Worm (Caenorhabditis elegans) whole organism, L1 larva: ENCODE data around the gene C08B6.3.

Experiments used
- C16A3.4 ChIP-seq: fragments of 150-350 bp; optimal IDR thresholded peaks from 2 replicates; lab custom pipeline; 2014; ENCODE audit warnings: missing biosample characterization, missing genetic modification characterization
- F16B12.6 ChIP-seq: fragments of 150-350 bp; optimal IDR thresholded peaks from 2 replicates; lab custom pipeline; 2014; ENCODE audit warnings: missing biosample characterization, missing genetic modification characterization
- aha-1 ChIP-seq: fragments of 150-350 bp; optimal IDR thresholded peaks from 2 replicates; lab custom pipeline; 2014; ENCODE audit warnings: missing biosample characterization, missing genetic modification characterization
- alr-1 ChIP-seq: fragments of 200-800 bp; sonication (Bioruptor generic); optimal IDR thresholded peaks from 2 replicates; lab custom pipeline; 2018; ENCODE audit warnings: borderline replicate concordance, mild to moderate bottlenecking, missing genetic modification characterization, missing compliant biosample characterization
- ceh-63 ChIP-seq: fragments of 200-800 bp; sonication (Bioruptor generic); optimal IDR thresholded peaks from 2 replicates; lab custom pipeline; 2018; ENCODE audit warnings: mild to moderate bottlenecking, missing genetic modification characterization, missing compliant biosample characterization
- ceh-82 ChIP-seq, 3 experiments: fragments of 150-350 bp in 1 of 3; sonication (generic microtip) in 2 of 3; optimal IDR thresholded peaks; 2 replicates each; lab custom pipeline; 2014 to 2017; ENCODE audit warnings: missing biosample characterization in 3 of 3, missing genetic modification characterization in 3 of 3
- ceh-90 ChIP-seq: sonication (generic microtip); optimal IDR thresholded peaks from 2 replicates; lab custom pipeline; 2016; ENCODE audit warnings: missing genetic modification characterization, missing compliant biosample characterization
- ces-1 ChIP-seq: fragments of 150-350 bp; optimal IDR thresholded peaks from 2 replicates; lab custom pipeline; 2014; ENCODE audit warnings: missing biosample characterization, missing genetic modification reagents, missing genetic modification characterization
- dpl-1 ChIP-seq, 3 experiments: fragments of 150-350 bp in 2 of 3; sonication (generic microtip) in 1 of 3; optimal IDR thresholded peaks; 2 replicates each; lab custom pipeline; 2014 to 2017; ENCODE audit warnings: missing biosample characterization in 3 of 3, missing genetic modification characterization in 3 of 3, missing genetic modification reagents in 3 of 3
- efl-3 ChIP-seq: fragments of 200-800 bp; sonication (Bioruptor generic); optimal IDR thresholded peaks from 2 replicates; lab custom pipeline; 2018; ENCODE audit warnings: mild to moderate bottlenecking, missing genetic modification characterization, missing compliant biosample characterization
- elt-2 ChIP-seq: sonication (generic microtip); optimal IDR thresholded peaks from 2 replicates; lab custom pipeline; 2016; ENCODE audit warnings: missing genetic modification characterization, mild to moderate bottlenecking, inconsistent platforms, missing compliant biosample characterization, missing genetic modification reagents
- fkh-4 ChIP-seq: sonication (generic microtip); optimal IDR thresholded peaks from 2 replicates; lab custom pipeline; 2016; ENCODE audit warnings: missing compliant biosample characterization, missing genetic modification characterization, borderline replicate concordance
- fkh-8 ChIP-seq: sonication (generic microtip); optimal IDR thresholded peaks from 2 replicates; lab custom pipeline; 2016; ENCODE audit warnings: mild to moderate bottlenecking, missing genetic modification characterization, missing compliant biosample characterization
- fos-1 ChIP-seq: fragments of 150-350 bp; optimal IDR thresholded peaks from 2 replicates; lab custom pipeline; 2014; ENCODE audit warnings: missing biosample characterization, missing genetic modification characterization
- hlh-17 ChIP-seq: fragments of 200-800 bp; sonication (Bioruptor generic); optimal IDR thresholded peaks from 2 replicates; lab custom pipeline; 2018; ENCODE audit warnings: missing genetic modification characterization, mild to moderate bottlenecking, missing compliant biosample characterization, moderate library complexity, borderline replicate concordance
- irx-1 ChIP-seq: sonication (generic microtip); optimal IDR thresholded peaks from 2 replicates; lab custom pipeline; 2016; ENCODE audit warnings: missing genetic modification characterization, missing compliant biosample characterization
- isw-1 ChIP-seq: fragments of 200-800 bp; sonication (Bioruptor generic); IDR thresholded peaks from 2 replicates; pipeline ENCODE4 v1.3.6; 2022; ENCODE audit warnings: missing genetic modification characterization, missing compliant biosample characterization
- jun-1 ChIP-seq: fragments of 150-350 bp; optimal IDR thresholded peaks from 2 replicates; lab custom pipeline; 2014; ENCODE audit warnings: missing biosample characterization, missing genetic modification reagents, missing genetic modification characterization
- lin-15B ChIP-seq: fragments of 150-350 bp; sonication (generic microtip); optimal IDR thresholded peaks from 3 replicates; lab custom pipeline; 2014; ENCODE audit warnings: missing biosample characterization, missing genetic modification characterization
- lir-3 ChIP-seq: sonication (generic microtip); optimal IDR thresholded peaks from 2 replicates; lab custom pipeline; 2016; ENCODE audit warnings: mild to moderate bottlenecking, missing genetic modification characterization, moderate library complexity, missing compliant biosample characterization; ENCODE audit not compliant: poor library complexity
- lsy-2 ChIP-seq, 2 experiments: fragments of 150-350 bp; optimal IDR thresholded peaks; 2 replicates each; lab custom pipeline; 2014; ENCODE audit warnings: missing biosample characterization in 2 of 2, missing genetic modification characterization in 2 of 2
- mab-9 ChIP-seq: fragments of 200-800 bp; sonication (Bioruptor generic); IDR thresholded peaks from 2 replicates; pipeline ENCODE4 v1.3.6; 2022; ENCODE audit warnings: missing genetic modification reagents, missing genetic modification characterization, missing compliant biosample characterization
- mdl-1 ChIP-seq, 2 experiments: fragments of 150-350 bp; optimal IDR thresholded peaks; 2 replicates each; lab custom pipeline; 2014 to 2017; ENCODE audit warnings: missing biosample characterization in 2 of 2, missing genetic modification characterization in 2 of 2, inconsistent platforms in 1 of 2
- mep-1 ChIP-seq: fragments of 150-350 bp; optimal IDR thresholded peaks from 2 replicates; lab custom pipeline; 2014; ENCODE audit warnings: missing biosample characterization, missing genetic modification characterization
- nhr-20 ChIP-seq: sonication (generic microtip); optimal IDR thresholded peaks from 2 replicates; lab custom pipeline; 2016; ENCODE audit warnings: mild to moderate bottlenecking, missing genetic modification characterization, missing compliant biosample characterization
- nhr-237 ChIP-seq: fragments of 150-350 bp; optimal IDR thresholded peaks from 2 replicates; lab custom pipeline; 2014; ENCODE audit warnings: missing biosample characterization, missing genetic modification characterization
- nhr-28 ChIP-seq: fragments of 150-350 bp; optimal IDR thresholded peaks from 2 replicates; lab custom pipeline; 2014; ENCODE audit warnings: missing biosample characterization, missing genetic modification characterization
- nhr-76 ChIP-seq: sonication (generic microtip); optimal IDR thresholded peaks from 2 replicates; lab custom pipeline; 2017; ENCODE audit warnings: missing biosample characterization, missing genetic modification characterization
- nhr-77 ChIP-seq: fragments of 150-350 bp; optimal IDR thresholded peaks from 2 replicates; lab custom pipeline; 2014; ENCODE audit warnings: missing biosample characterization, missing genetic modification characterization
- nhr-85 ChIP-seq: sonication (generic microtip); peaks from one replicate; lab custom pipeline; 2016; ENCODE audit warnings: missing genetic modification characterization, inconsistent platforms, missing compliant biosample characterization
- rnt-1 ChIP-seq: sonication (generic microtip); optimal IDR thresholded peaks from 2 replicates; lab custom pipeline; 2016; ENCODE audit warnings: mild to moderate bottlenecking, missing genetic modification characterization, moderate library complexity, missing compliant biosample characterization
- snu-23 ChIP-seq: sonication (generic microtip); optimal IDR thresholded peaks from 2 replicates; lab custom pipeline; 2016; ENCODE audit warnings: missing genetic modification characterization, missing compliant biosample characterization
- sptf-1 ChIP-seq: fragments of 150-350 bp; optimal IDR thresholded peaks from 2 replicates; lab custom pipeline; 2014; ENCODE audit warnings: missing biosample characterization, missing genetic modification characterization
- sup-37 ChIP-seq: fragments of 200-800 bp; sonication (Bioruptor generic); optimal IDR thresholded peaks from 2 replicates; lab custom pipeline; 2018; ENCODE audit warnings: mild to moderate bottlenecking, missing genetic modification characterization, missing compliant biosample characterization
- swsn-7 ChIP-seq: sonication (generic microtip); optimal IDR thresholded peaks from 2 replicates; lab custom pipeline; 2016; ENCODE audit warnings: missing genetic modification characterization, missing compliant biosample characterization
- unc-130 ChIP-seq: fragments of 150-350 bp; optimal IDR thresholded peaks from 2 replicates; lab custom pipeline; 2017; ENCODE audit warnings: missing biosample characterization, missing genetic modification characterization, inconsistent platforms
- unc-30 ChIP-seq: sonication (generic microtip); optimal IDR thresholded peaks from 2 replicates; lab custom pipeline; 2017; ENCODE audit warnings: missing biosample characterization, missing genetic modification characterization
- unc-62 ChIP-seq: fragments of 150-350 bp; optimal IDR thresholded peaks from 2 replicates; lab custom pipeline; 2014; ENCODE audit warnings: missing biosample characterization, missing genetic modification reagents, missing genetic modification characterization
- unc-98 ChIP-seq: fragments of 200-800 bp; sonication (Bioruptor generic); IDR thresholded peaks from 2 replicates; pipeline ENCODE4 v1.3.6; 2022; ENCODE audit warnings: missing genetic modification characterization, missing compliant biosample characterization
- vab-15 ChIP-seq: sonication (generic microtip); optimal IDR thresholded peaks from 2 replicates; lab custom pipeline; 2017; ENCODE audit warnings: missing genotype, mild to moderate bottlenecking, missing genetic modification characterization, missing compliant biosample characterization
- ztf-4 ChIP-seq: fragments of 150-350 bp; optimal IDR thresholded peaks from 2 replicates; lab custom pipeline; 2014; ENCODE audit warnings: missing biosample characterization, missing genetic modification characterization

Gene C08B6.3

DNA sequence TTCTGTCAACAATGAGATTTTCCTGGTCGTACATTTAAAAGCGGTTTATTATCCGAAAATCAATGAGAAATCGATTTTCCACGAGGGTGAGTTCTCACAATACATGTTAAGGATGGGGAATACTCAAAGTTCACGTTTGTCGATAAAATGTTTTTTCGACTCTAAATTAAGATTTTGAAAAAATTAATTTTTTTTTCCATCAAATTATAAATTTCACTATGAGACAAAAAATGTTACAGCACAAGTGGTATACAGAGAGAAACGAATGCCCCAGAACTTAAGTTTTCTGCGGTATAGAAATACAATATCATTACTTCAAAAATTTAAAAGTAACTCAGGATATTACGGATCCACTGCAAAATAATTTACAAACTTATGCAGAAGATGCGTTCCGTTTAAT, 33.8 kb downstream of the C08B6.3 start, which contains the start of gene R04B5.1:
Gene R04B5.1 (minus strand): TSS at position 101 of the 400 bp plus-strand sequence.
- TF ChIP-seq ztf-4 (no peak), snu-23 (GFP tag; lab: Kevin White, UChicago) (no peak), mep-1 (tag; lab: Kevin White, UChicago) (no peak), sup-37 (GFP tag; lab: Kevin White, UChicago) (no peak), F16B12.6 (tag; lab: Kevin White, UChicago) (no peak), unc-30 (tag; lab: Kevin White, UChicago) (no peak), unc-62 (GFP tag; lab: Kevin White, UChicago) (no peak), sptf-1 (no peak), fkh-8 (tag; lab: Kevin White, UChicago) (no peak), lir-3 (tag; lab: Kevin White, UChicago) (no peak), nhr-28 (tag; lab: Kevin White, UChicago) (no peak), C16A3.4 (no peak), dpl-1 (GFP tag; optimal IDR thresholded peaks at IDR 0.05; lab: Kevin White, UChicago) (no peak), lin-15B (no peak), ceh-63 (no peak)

DNA sequence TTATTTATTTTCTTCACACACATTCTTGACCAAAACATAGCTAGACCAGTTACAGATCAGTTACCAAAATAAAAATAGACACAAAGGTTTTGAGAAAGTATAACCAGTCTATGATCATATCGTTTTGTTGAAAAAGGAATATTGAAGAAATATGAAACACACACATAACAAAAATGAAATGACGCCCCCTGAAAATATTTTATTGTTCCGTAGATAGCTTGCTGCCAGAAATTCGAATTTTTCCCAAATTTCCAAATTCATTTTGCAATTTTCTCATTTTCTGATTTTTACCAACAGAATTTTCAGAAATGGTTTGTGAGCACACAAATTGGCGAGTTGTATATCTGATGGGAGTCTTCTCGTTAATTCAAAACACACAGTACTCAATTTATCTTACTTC, 36.6 kb downstream of the C08B6.3 start, which contains the start of gene F57A8.7:
Gene F57A8.7 (plus strand): TSS at position 301 of the 400 bp plus-strand sequence.
- no peak for TF ChIP-seq rnt-1 (tag; lab: Kevin White, UChicago)
- no peak for TF ChIP-seq fkh-4 (tag; lab: Kevin White, UChicago)
- no peak for TF ChIP-seq ces-1 (GFP tag; lab: Kevin White, UChicago)
- no peak for TF ChIP-seq unc-30 (tag; lab: Kevin White, UChicago)
- no peak for TF ChIP-seq lsy-2 (tag; optimal IDR thresholded peaks at IDR 0.05; lab: Kevin White, UChicago)
- TF ChIP-seq hlh-17 (GFP tag; lab: Kevin White, UChicago): no peak
- no peak for TF ChIP-seq fos-1 (tag; lab: Kevin White, UChicago)
- no peak for TF ChIP-seq irx-1 (tag; lab: Kevin White, UChicago)
- no peak for TF ChIP-seq efl-3 (GFP tag; lab: Kevin White, UChicago)
- no peak for TF ChIP-seq ceh-90 (tag; lab: Kevin White, UChicago)
- no peak for TF ChIP-seq nhr-76 (tag; lab: Kevin White, UChicago)
- no peak for TF ChIP-seq nhr-237 (tag; lab: Kevin White, UChicago)
- TF ChIP-seq unc-130: no peak
- TF ChIP-seq C16A3.4: no peak
- TF ChIP-seq alr-1 (tag; lab: Kevin White, UChicago): no peak

DNA sequence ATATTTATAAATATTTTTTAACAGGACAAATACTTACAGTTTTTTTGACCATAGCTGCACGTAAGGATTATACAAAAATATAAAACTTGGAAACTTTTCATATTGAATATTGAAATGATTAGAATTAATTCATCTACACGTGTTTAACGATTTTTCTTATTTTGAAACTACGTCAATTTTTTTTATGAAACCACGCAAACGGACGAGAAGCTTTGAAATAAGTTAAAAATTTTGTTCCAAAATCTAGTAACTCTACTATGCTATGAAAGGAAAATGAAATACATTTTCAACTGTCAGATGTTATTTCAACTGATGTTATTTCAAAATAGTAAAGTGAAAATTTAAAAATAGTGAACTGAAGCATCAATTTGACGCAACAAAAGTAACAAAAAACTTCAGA, 38.3 kb downstream of the C08B6.3 start, which contains the start of gene F57A8.6:
Gene F57A8.6 (minus strand): TSS at position 101 of the 400 bp plus-strand sequence.
- TF ChIP-seq nhr-76 (tag; lab: Kevin White, UChicago) (no peak), unc-62 (GFP tag; lab: Kevin White, UChicago) (no peak), ceh-82 (tag; optimal IDR thresholded peaks at IDR 0.05; lab: Kevin White, UChicago) (no peak), aha-1 (no peak), vab-15 (tag; lab: Kevin White, UChicago) (no peak), unc-130 (no peak)

DNA sequence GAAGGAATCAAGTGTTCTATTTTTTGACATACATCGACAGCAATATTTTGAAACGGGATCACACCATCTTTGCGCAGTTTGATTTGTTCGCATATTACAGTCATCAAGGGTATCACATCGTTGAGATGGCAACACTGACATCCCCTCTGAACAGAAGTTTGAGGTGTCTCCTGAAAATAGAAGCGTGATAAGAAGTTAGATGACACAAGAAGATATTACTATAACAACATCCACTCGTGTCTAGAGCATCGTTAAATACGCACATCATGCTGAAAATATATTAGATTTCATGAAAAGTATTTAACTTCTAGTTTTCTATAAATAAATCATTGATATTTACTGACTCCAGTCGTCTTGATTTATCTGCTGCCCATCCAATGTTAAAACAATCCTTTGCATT, 39.4 kb downstream of the C08B6.3 start:
- TF ChIP-seq unc-30 (tag; lab: Kevin White, UChicago) (no peak), ceh-63 (no peak), ceh-82 (tag; optimal IDR thresholded peaks at IDR 0.05; lab: Kevin White, UChicago) (no peak), unc-62 (GFP tag; lab: Kevin White, UChicago) (no peak), nhr-77 (tag; lab: Kevin White, UChicago) (no peak), elt-2 (no peak), unc-98 (no peak)

DNA sequence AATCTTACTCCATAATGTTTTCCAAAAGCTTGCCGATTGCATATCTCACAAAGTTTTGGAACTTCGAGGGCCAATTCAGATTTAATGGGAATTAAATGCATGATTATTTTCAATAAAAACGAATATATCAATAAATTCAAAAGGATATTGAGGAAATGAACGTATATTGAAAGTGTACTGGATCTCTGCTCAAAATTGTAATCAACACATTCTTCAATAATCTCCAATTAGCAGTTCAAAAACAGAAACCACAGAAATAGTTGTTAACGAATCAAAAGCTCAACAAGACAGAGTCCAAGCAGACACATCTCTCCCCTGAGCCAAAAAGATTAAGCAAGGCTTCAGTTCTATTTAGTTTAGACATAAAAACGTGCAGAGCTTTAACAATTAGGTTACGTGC, 41.5 kb downstream of the C08B6.3 start, which contains the start of gene nhr-192:
Gene nhr-192 (minus strand): TSS at position 101 of the 400 bp plus-strand sequence.
- no peak for TF ChIP-seq nhr-85 (tag; lab: Kevin White, UChicago)
- TF ChIP-seq unc-62 (GFP tag; lab: Kevin White, UChicago): no peak
- no peak for TF ChIP-seq swsn-7 (tag; lab: Kevin White, UChicago)
- no peak for TF ChIP-seq mab-9 (GFP tag; lab: Robert Waterston, UW)
- TF ChIP-seq ces-1 (GFP tag; lab: Kevin White, UChicago): no peak
- TF ChIP-seq nhr-20: no peak
- TF ChIP-seq isw-1 (GFP tag; lab: Robert Waterston, UW): no peak
- no peak for TF ChIP-seq sup-37 (GFP tag; lab: Kevin White, UChicago)
- TF ChIP-seq vab-15 (tag; lab: Kevin White, UChicago): no peak
- no peak for TF ChIP-seq jun-1 (tag; lab: Kevin White, UChicago)
- TF ChIP-seq mdl-1 (tag; optimal IDR thresholded peaks at IDR 0.05; lab: Kevin White, UChicago): no peak
